Fruit fly (Drosophila melanogaster): ENCODE results near the gene CG8028.

The CG8028 gene

dm6 chrX:19297899-19298784 lies 18.0 kb upstream of the CG8028 start, which contains the start of gene CG8034 (continued):
- TF ChIP-seq oc (tag; optimal IDR thresholded peaks at IDR 0.05) (peak; percentile 93), repo (GFP tag; optimal IDR thresholded peaks at IDR 0.05) (peak; percentile 87), CG16815 (GFP tag; optimal IDR thresholded peaks at IDR 0.05) (peak; percentile 98), Opbp (GFP tag; IDR thresholded peaks at IDR 0.05; ENCODE audit: partially characterized antibody) (peak; percentile 59; the same call in 2 of the 3 replicates), CG1603 (tag; optimal IDR thresholded peaks at IDR 0.05) (peak; percentile 89), CG11723 (GFP tag; optimal IDR thresholded peaks at IDR 0.05) (peak; percentile 96), salm (tag; optimal IDR thresholded peaks at IDR 0.05) (peak; percentile 92), Myb (GFP tag; optimal IDR thresholded peaks at IDR 0.05) (peak; percentile 87), nom (GFP tag; optimal IDR thresholded peaks at IDR 0.05) (peak; percentile 91), ase (GFP tag; IDR thresholded peaks at IDR 0.05) (peak; percentile 87), CG2202 (tag; optimal IDR thresholded peaks at IDR 0.05) (peak; percentile 93), Dip3 (GFP tag; optimal IDR thresholded peaks at IDR 0.05) (peak; percentile 95), CG3281 (GFP tag; optimal IDR thresholded peaks at IDR 0.05) (peak; percentile 98), h (optimal IDR thresholded peaks at IDR 0.05) (no peak), CG34422 (GFP tag; IDR thresholded peaks at IDR 0.05) (peak; percentile 93), fd102C (GFP tag; optimal IDR thresholded peaks at IDR 0.05) (peak; percentile 91), CG11504 (tag; optimal IDR thresholded peaks at IDR 0.05) (peak; percentile 97), CG4404 (GFP tag; IDR thresholded peaks at IDR 0.05) (peak; percentile 97), gsb (GFP tag; IDR thresholded peaks at IDR 0.05) (peak; percentile 92), CG11247 (GFP tag; IDR thresholded peaks at IDR 0.05) (peak; percentile 90), CG33557 (GFP tag; optimal IDR thresholded peaks at IDR 0.05) (peak; percentile 97), cato (GFP tag; optimal IDR thresholded peaks at IDR 0.05; ENCODE audit: borderline replicate concordance) (peak; percentile 91), hb (GFP tag; IDR thresholded peaks at IDR 0.05; ENCODE audit: partially characterized antibody) (no peak), CG18599 (GFP tag; optimal IDR thresholded peaks at IDR 0.05) (peak; percentile 98), MTF-1 (GFP tag; optimal IDR thresholded peaks at IDR 0.05; ENCODE audit: borderline replicate concordance) (peak; percentile 84), CG9727 (GFP tag; optimal IDR thresholded peaks at IDR 0.05) (peak; percentile 97), peb (GFP tag; IDR thresholded peaks at IDR 0.05) (peak; percentile 90), toy (GFP tag; IDR thresholded peaks at IDR 0.05) (peak; percentile 77; the same call in 1 of the 2 replicates), Tbp (GFP tag; optimal IDR thresholded peaks at IDR 0.05) (no peak), CG10543 (GFP tag; optimal IDR thresholded peaks at IDR 0.05) (peak; percentile 99), CG6765 (GFP tag; optimal IDR thresholded peaks at IDR 0.05) (peak; percentile 94), rib (GFP tag; IDR thresholded peaks at IDR 0.05) (peak; percentile 89), D (optimal IDR thresholded peaks at IDR 0.05) (peak; percentile 13), D (GFP tag; optimal IDR thresholded peaks at IDR 0.05) (peak; percentile 97), pan (optimal IDR thresholded peaks at IDR 0.05) (no peak), pan (GFP tag; optimal IDR thresholded peaks at IDR 0.05 in 1 of 2, IDR thresholded peaks at IDR 0.05 in 1 of 2) (peak in 1 of 2 experiments; percentile 93), B-H1 (GFP tag; IDR thresholded peaks at IDR 0.05) (peak; percentile 88), eve (GFP tag; optimal IDR thresholded peaks at IDR 0.05) (peak; percentile 65 to 97), pzg (GFP tag; optimal IDR thresholded peaks at IDR 0.05) (peak; percentile 24), chinmo (GFP tag; IDR thresholded peaks at IDR 0.05; ENCODE audit: partially characterized antibody) (peak; percentile 75; the same call in 3 of the 4 replicates), Fer2 (tag; optimal IDR thresholded peaks at IDR 0.05) (peak; percentile 95), CG17186 (GFP tag; optimal IDR thresholded peaks at IDR 0.05) (peak; percentile 85), Ets97D (GFP tag; optimal IDR thresholded peaks at IDR 0.05) (peak; percentile 86), Scr (GFP tag; IDR thresholded peaks at IDR 0.05; ENCODE audit: partially characterized antibody) (peak; percentile 58), kni (GFP tag; optimal IDR thresholded peaks at IDR 0.05) (peak; percentile 99), Poxn (GFP tag; IDR thresholded peaks at IDR 0.05) (peak; percentile 89), fd96Cb (tag; optimal IDR thresholded peaks at IDR 0.05) (peak; percentile 96), sim (GFP tag; IDR thresholded peaks at IDR 0.05) (peak; percentile 90)
